Worm (Caenorhabditis elegans) whole organism, midembryonic: ENCODE measurements around the gene F27C8.2.
A peak's percentile ranks its signal among the peaks of the same experiment; 100 is the strongest.

Source experiments
- T22C8.4 ChIP-seq: fragments of 200-800 bp; sonication (Bioruptor generic); IDR thresholded peaks from 2 replicates; pipeline ENCODE4 v1.3.6; 2022; ENCODE audit warnings: missing genetic modification characterization, missing compliant biosample characterization
- cog-1 ChIP-seq: sonication (generic microtip); optimal IDR thresholded peaks from 2 replicates; lab custom pipeline; 2016; ENCODE audit warnings: missing genetic modification characterization, missing compliant biosample characterization
- flt-1 ChIP-seq: fragments of 200-800 bp; sonication (Bioruptor generic); IDR thresholded peaks from 2 replicates; pipeline ENCODE4 v1.3.6; 2022; ENCODE audit warnings: missing genetic modification characterization, missing compliant biosample characterization
- klf-2 ChIP-seq: fragments of 200-800 bp; sonication (Bioruptor generic); conservative IDR thresholded peaks from 2 replicates; pipeline ENCODE4 v1.3.6; 2022; ENCODE audit warnings: missing genetic modification reagents, missing genetic modification characterization, missing compliant biosample characterization
- med-1 ChIP-seq: sonication (generic microtip); optimal IDR thresholded peaks from 2 replicates; lab custom pipeline; 2017; ENCODE audit warnings: missing genetic modification characterization, mild to moderate bottlenecking, missing compliant biosample characterization, antibody characterized with exemption, missing genetic modification reagents; ENCODE audit not compliant: insufficient read depth
- ref-1 ChIP-seq: fragments of 200-800 bp; sonication (Bioruptor generic); conservative IDR thresholded peaks from 2 replicates; pipeline ENCODE4 v1.3.6; 2022; ENCODE audit warnings: missing genetic modification reagents, missing genetic modification characterization, missing compliant biosample characterization
- tab-1 ChIP-seq: fragments of 200-800 bp; sonication (Bioruptor generic); IDR thresholded peaks from 2 replicates; pipeline ENCODE4 v1.3.6; 2022; ENCODE audit warnings: missing genetic modification characterization, missing compliant biosample characterization
- ztf-23 ChIP-seq: fragments of 200-800 bp; sonication (Bioruptor generic); IDR thresholded peaks from 2 replicates; pipeline ENCODE4 v1.3.6; 2022; ENCODE audit warnings: missing genetic modification reagents, missing genetic modification characterization, missing compliant biosample characterization
- ztf-29 ChIP-seq: fragments of 200-800 bp; sonication (Bioruptor generic); IDR thresholded peaks from 2 replicates; pipeline ENCODE4 v1.3.6; 2022; ENCODE audit warnings: missing genetic modification reagents, missing genetic modification characterization, missing compliant biosample characterization

The F27C8.2 gene

ce11 chrIV:9601595-9601994, 5.4 kb downstream of the F27C8.2 start, which contains the start of gene aat-1:
Gene aat-1, minus strand, starts transcription at chrIV:9601695.
- TF ChIP-seq ztf-29 (GFP tag; lab: Robert Waterston, UW) (no peak), ztf-23 (no peak)

ce11 chrIV:9607945-9608344, 11.8 kb downstream of the F27C8.2 start:
- TF ChIP-seq ref-1 (GFP tag; lab: Robert Waterston, UW): no peak
- TF ChIP-seq ztf-29 (GFP tag; lab: Robert Waterston, UW): no peak
- no peak for TF ChIP-seq tab-1
- TF ChIP-seq klf-2: no peak
- no peak for TF ChIP-seq med-1
- no peak for TF ChIP-seq ztf-23
- no peak for TF ChIP-seq T22C8.4 (GFP tag; lab: Robert Waterston, UW)
- no peak for TF ChIP-seq flt-1 (GFP tag; lab: Robert Waterston, UW)
- TF ChIP-seq cog-1 (tag; lab: Kevin White, UChicago): no peak

- TF ChIP-seq ztf-29 (GFP tag; lab: Robert Waterston, UW) (no peak), T22C8.4 (GFP tag; lab: Robert Waterston, UW) (no peak), cog-1 (tag; lab: Kevin White, UChicago) (no peak), flt-1 (GFP tag; lab: Robert Waterston, UW) (no peak), med-1 (no peak), ztf-23 (no peak), tab-1 (no peak), klf-2 (no peak), ref-1 (GFP tag; lab: Robert Waterston, UW) (no peak)
Observed at ce11 chrIV:9609095-9609494, 12.9 kb downstream of the F27C8.2 start.

- TF ChIP-seq klf-2 (no peak), ref-1 (GFP tag; lab: Robert Waterston, UW) (no peak), flt-1 (GFP tag; lab: Robert Waterston, UW) (no peak), ztf-29 (GFP tag; lab: Robert Waterston, UW) (no peak), med-1 (no peak), ztf-23 (no peak), tab-1 (no peak), T22C8.4 (GFP tag; lab: Robert Waterston, UW) (no peak), cog-1 (tag; lab: Kevin White, UChicago) (no peak)
Observed at ce11 chrIV:9610923-9611322, 14.8 kb downstream of the F27C8.2 start.

DNA sequence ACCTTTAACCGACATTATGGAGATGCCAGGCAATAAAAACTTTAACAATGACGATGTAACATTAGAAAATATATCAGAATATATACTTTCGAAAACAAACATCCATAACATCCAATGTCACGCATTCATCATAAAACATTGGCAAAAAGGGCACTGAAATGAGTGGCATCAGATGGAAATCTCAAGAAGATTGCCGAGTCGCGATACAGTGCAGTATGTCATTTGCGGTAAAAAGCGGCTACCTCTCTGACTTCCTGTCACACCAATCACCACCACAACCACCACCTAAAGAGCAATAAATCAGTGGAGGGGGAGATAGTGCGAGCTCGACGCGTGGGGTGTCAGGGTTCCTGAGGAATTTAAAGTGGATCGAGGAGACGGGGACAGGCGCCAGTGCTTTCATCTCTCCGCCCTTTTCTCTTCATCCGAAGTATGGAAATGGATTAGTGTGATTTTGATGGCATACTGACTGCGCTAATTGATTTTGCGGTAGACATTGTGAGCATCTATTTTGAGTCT, 17.0 kb downstream of the F27C8.2 start:
- TF ChIP-seq tab-1 (no peak), klf-2 (no peak), ztf-23 (no peak), ztf-29 (GFP tag; lab: Robert Waterston, UW) (no peak), med-1 (no peak), cog-1 (tag; lab: Kevin White, UChicago) (no peak), flt-1 (GFP tag; lab: Robert Waterston, UW) (no peak), ref-1 (GFP tag; lab: Robert Waterston, UW) (no peak), T22C8.4 (GFP tag; lab: Robert Waterston, UW) (no peak)

DNA sequence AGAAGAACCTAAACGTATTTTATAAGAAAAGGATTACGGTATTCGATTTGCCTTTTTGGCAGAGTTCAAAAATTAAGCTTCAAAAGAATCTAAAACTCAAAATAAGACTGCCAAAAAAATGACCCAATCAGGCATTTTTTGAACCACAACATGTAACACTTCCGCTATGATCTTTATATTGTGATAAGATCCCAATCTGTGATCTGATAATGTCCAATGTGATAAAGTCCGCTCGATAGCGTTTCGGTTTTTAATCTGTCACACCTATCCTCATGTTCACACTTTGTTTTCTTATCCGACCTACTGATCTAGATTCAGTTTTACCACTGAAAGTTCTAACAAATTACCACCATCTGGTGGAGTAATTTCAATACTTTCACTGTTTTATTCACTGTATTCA, 17.9 kb downstream of the F27C8.2 start:
- TF ChIP-seq T22C8.4 (GFP tag; lab: Robert Waterston, UW) (no peak), ref-1 (GFP tag; lab: Robert Waterston, UW) (no peak), ztf-23 (no peak), ztf-29 (GFP tag; lab: Robert Waterston, UW) (no peak), flt-1 (GFP tag; lab: Robert Waterston, UW) (no peak), med-1 (no peak), klf-2 (no peak), cog-1 (tag; lab: Kevin White, UChicago) (no peak), tab-1 (no peak)

DNA sequence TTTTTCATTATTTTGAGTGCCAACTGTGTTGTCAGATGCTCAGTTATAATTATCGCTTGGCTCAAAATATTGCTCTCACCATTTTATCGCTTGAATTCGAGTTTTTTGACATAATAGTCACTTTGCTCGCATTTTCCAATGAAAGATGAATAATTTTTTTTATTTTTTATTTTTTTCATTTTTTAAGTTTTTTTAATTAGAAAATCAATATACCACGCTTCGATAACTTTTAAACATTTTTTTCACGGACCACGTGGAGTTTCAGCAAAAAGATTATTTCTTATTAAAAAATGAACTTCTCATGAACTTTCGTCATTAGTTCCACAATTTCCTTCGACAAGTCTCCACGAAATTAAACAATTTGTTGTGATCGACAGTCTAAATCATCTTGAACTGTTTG, 18.5 kb downstream of the F27C8.2 start, which contains the start of gene elt-1:
Gene elt-1, plus strand, starts transcription at position 301 of the 400 bp plus-strand sequence.
- TF ChIP-seq flt-1 (GFP tag; lab: Robert Waterston, UW) (no peak), ztf-29 (GFP tag; lab: Robert Waterston, UW) (no peak), klf-2 (no peak), cog-1 (tag; lab: Kevin White, UChicago) (no peak), tab-1 (no peak), ref-1 (GFP tag; lab: Robert Waterston, UW) (no peak), ztf-23 (no peak), med-1 (no peak), T22C8.4 (GFP tag; lab: Robert Waterston, UW) (no peak)

- TF ChIP-seq med-1: no peak
- no peak for TF ChIP-seq ztf-23
- TF ChIP-seq flt-1 (GFP tag; lab: Robert Waterston, UW): no peak
- no peak for TF ChIP-seq tab-1
- no peak for TF ChIP-seq cog-1 (tag; lab: Kevin White, UChicago)
- TF ChIP-seq klf-2: no peak
- no peak for TF ChIP-seq ref-1 (GFP tag; lab: Robert Waterston, UW)
- TF ChIP-seq T22C8.4 (GFP tag; lab: Robert Waterston, UW): no peak
- TF ChIP-seq ztf-29 (GFP tag; lab: Robert Waterston, UW): no peak
Observed at ce11 chrIV:9615511-9615910, 19.4 kb downstream of the F27C8.2 start.

ce11 chrIV:9617358-9617757, 21.2 kb downstream of the F27C8.2 start:
- TF ChIP-seq flt-1 (GFP tag; lab: Robert Waterston, UW): 0 out of 2 replicates have a peak, but pooled peaks have one; percentile 25
- no peak for TF ChIP-seq tab-1

DNA sequence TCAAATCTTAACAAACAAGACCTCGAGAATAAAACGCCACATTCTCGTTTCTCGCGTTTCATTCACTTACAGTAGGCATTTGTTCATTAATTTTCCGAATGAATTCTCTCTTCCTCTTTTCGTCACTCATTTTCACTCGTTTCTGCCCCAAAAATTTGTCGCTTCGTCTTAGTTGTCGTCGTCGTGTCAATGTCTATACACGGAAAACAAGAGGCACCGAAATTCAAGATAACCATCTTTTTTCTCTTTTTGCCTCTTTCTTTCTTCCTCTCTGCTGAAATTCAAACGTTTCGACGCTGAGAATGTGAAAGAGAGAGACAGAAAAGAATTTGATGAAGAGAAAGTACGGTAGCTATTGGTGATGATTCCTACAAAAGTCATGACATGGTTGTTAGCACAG, 21.9 kb downstream of the F27C8.2 start:
- no peak for TF ChIP-seq ztf-23
- no peak for TF ChIP-seq ztf-29 (GFP tag; lab: Robert Waterston, UW)
- TF ChIP-seq tab-1: no peak
- no peak for TF ChIP-seq klf-2
- TF ChIP-seq cog-1 (tag; lab: Kevin White, UChicago): no peak
- no peak for TF ChIP-seq ref-1 (GFP tag; lab: Robert Waterston, UW)
- no peak for TF ChIP-seq med-1
- no peak for TF ChIP-seq flt-1 (GFP tag; lab: Robert Waterston, UW)
- TF ChIP-seq T22C8.4 (GFP tag; lab: Robert Waterston, UW): no peak

ce11 chrIV:9618836-9619235, 22.7 kb downstream of the F27C8.2 start:
- no peak for TF ChIP-seq tab-1
- no peak for TF ChIP-seq ref-1 (GFP tag; lab: Robert Waterston, UW)
- no peak for TF ChIP-seq klf-2
- no peak for TF ChIP-seq T22C8.4 (GFP tag; lab: Robert Waterston, UW)
- TF ChIP-seq cog-1 (tag; lab: Kevin White, UChicago): no peak
- no peak for TF ChIP-seq med-1
- TF ChIP-seq ztf-23: no peak
- TF ChIP-seq flt-1 (GFP tag; lab: Robert Waterston, UW): no peak
- no peak for TF ChIP-seq ztf-29 (GFP tag; lab: Robert Waterston, UW)
